Fruit fly (Drosophila melanogaster) whole organism, embryonic: ENCODE results near the gene cyr.

Source experiments
- Asciz ChIP-seq: fragments of 200-800 bp; sonication (Bioruptor generic); optimal IDR thresholded peaks from 2 replicates; lab custom pipeline; 2017; ENCODE audit warnings: missing biosample characterization, mild to moderate bottlenecking, missing genetic modification characterization, missing genetic modification reagents
- Bteb2 ChIP-seq: fragments of 200-800 bp; sonication (Bioruptor generic); optimal IDR thresholded peaks from 2 replicates; lab custom pipeline; 2016; ENCODE audit warnings: missing biosample characterization, missing genetic modification characterization
- CG12104 ChIP-seq: fragments of 200-800 bp; sonication (Bioruptor generic); optimal IDR thresholded peaks from 3 replicates; lab custom pipeline; 2016; ENCODE audit warnings: missing biosample characterization, missing genetic modification characterization
- CG12155 ChIP-seq: fragments of 200-800 bp; sonication (Bioruptor generic); optimal IDR thresholded peaks from 3 replicates; lab custom pipeline; 2016; ENCODE audit warnings: missing biosample characterization, missing genetic modification characterization
- CG13296 ChIP-seq: fragments of 200-800 bp; sonication (Bioruptor generic); optimal IDR thresholded peaks from 3 replicates; lab custom pipeline; 2018; ENCODE audit warnings: missing biosample characterization, mild to moderate bottlenecking, missing genetic modification characterization
- CG14014 ChIP-seq: fragments of 200-800 bp; sonication (Bioruptor generic); IDR thresholded peaks from 2 replicates; pipeline ENCODE4 v1.3.6; 2022; ENCODE audit warnings: missing biosample characterization, missing genetic modification characterization
- CG14710 ChIP-seq: fragments of 200-800 bp; sonication (Bioruptor generic); optimal IDR thresholded peaks from 3 replicates; lab custom pipeline; 2019; ENCODE audit warnings: missing biosample characterization, mild to moderate bottlenecking, missing genetic modification characterization, moderate library complexity
- CG16863 ChIP-seq: fragments of 200-800 bp; sonication (Bioruptor generic); optimal IDR thresholded peaks from 3 replicates; lab custom pipeline; 2016; ENCODE audit warnings: missing biosample characterization, missing genetic modification characterization
- CG17568 ChIP-seq: fragments of 200-800 bp; sonication (Bioruptor generic); optimal IDR thresholded peaks from 2 replicates; lab custom pipeline; 2018; ENCODE audit warnings: missing biosample characterization, mild to moderate bottlenecking, missing genetic modification characterization, moderate library complexity
- CG17612 ChIP-seq: fragments of 200-800 bp; sonication (Bioruptor generic); IDR thresholded peaks from 2 replicates; pipeline ENCODE4 v1.3.6; 2022; ENCODE audit warnings: missing biosample characterization, missing genetic modification characterization
- CG2875 ChIP-seq: fragments of 200-800 bp; sonication (Bioruptor generic); optimal IDR thresholded peaks from 2 replicates; lab custom pipeline; 2017; ENCODE audit warnings: missing biosample characterization, mild to moderate bottlenecking, missing genetic modification characterization, missing genetic modification reagents
- CG3838 ChIP-seq: fragments of 200-800 bp; sonication (Bioruptor generic); optimal IDR thresholded peaks from 3 replicates; lab custom pipeline; 2016; ENCODE audit warnings: missing biosample characterization, missing genetic modification characterization
- CG43689 ChIP-seq: fragments of 200-800 bp; sonication (Bioruptor generic); IDR thresholded peaks from 2 replicates; pipeline ENCODE4 v1.3.6; 2022; ENCODE audit warnings: missing biosample characterization, missing genetic modification characterization
- CG5953 ChIP-seq: fragments of 200-800 bp; sonication (Bioruptor generic); IDR thresholded peaks from 2 replicates; pipeline ENCODE4 v1.3.6; 2022; ENCODE audit warnings: missing biosample characterization, missing genetic modification characterization
- CG6854 ChIP-seq: fragments of 200-800 bp; sonication (Bioruptor generic); optimal IDR thresholded peaks from 3 replicates; lab custom pipeline; 2017; ENCODE audit warnings: missing biosample characterization, mild to moderate bottlenecking, missing genetic modification characterization
- CG7839 ChIP-seq: fragments of 200-800 bp; sonication (Bioruptor generic); optimal IDR thresholded peaks from 3 replicates; lab custom pipeline; 2018; ENCODE audit warnings: missing biosample characterization, mild to moderate bottlenecking, missing genetic modification characterization, moderate library complexity
- CG7963 ChIP-seq: fragments of 200-800 bp; sonication (Bioruptor generic); IDR thresholded peaks from 3 replicates; pipeline ENCODE4 v1.3.6; 2022; ENCODE audit warnings: missing biosample characterization, missing genetic modification characterization; ENCODE audit not compliant: partially characterized antibody
- CG8089 ChIP-seq: fragments of 200-800 bp; sonication (Bioruptor generic); optimal IDR thresholded peaks from 3 replicates; lab custom pipeline; 2016; ENCODE audit warnings: missing biosample characterization, missing genetic modification characterization
- CG8290 ChIP-seq, 3 experiments: fragments of 200-800 bp; sonication (Bioruptor generic); optimal IDR thresholded peaks; 2 replicates each; lab custom pipeline; 2016 to 2019; ENCODE audit warnings: missing biosample characterization in 3 of 3, missing genetic modification characterization in 3 of 3, mild to moderate bottlenecking in 2 of 3, moderate library complexity in 1 of 3
- CG9609 ChIP-seq: fragments of 200-800 bp; sonication (Bioruptor generic); optimal IDR thresholded peaks from 3 replicates; lab custom pipeline; 2016; ENCODE audit warnings: missing biosample characterization, missing genetic modification characterization
- CG9797 ChIP-seq: fragments of 200-800 bp; sonication (Bioruptor generic); optimal IDR thresholded peaks from 3 replicates; lab custom pipeline; 2018; ENCODE audit warnings: missing biosample characterization, mild to moderate bottlenecking, missing genetic modification characterization
- CG9932 ChIP-seq: fragments of 200-800 bp; sonication (Bioruptor generic); IDR thresholded peaks from 2 replicates; pipeline ENCODE4 v1.3.6; 2022; ENCODE audit warnings: missing biosample characterization, missing genetic modification characterization
- D19A ChIP-seq: fragments of 200-800 bp; optimal IDR thresholded peaks from 3 replicates; lab custom pipeline; 2019; ENCODE audit warnings: missing biosample characterization, mild to moderate bottlenecking, missing genetic modification characterization, moderate library complexity
- HHEX ChIP-seq: fragments of 200-800 bp; sonication (Bioruptor generic); optimal IDR thresholded peaks from 3 replicates; lab custom pipeline; 2017; ENCODE audit warnings: missing biosample characterization, mild to moderate bottlenecking, missing genetic modification characterization, missing genetic modification reagents
- HLH3B ChIP-seq: fragments of 200-800 bp; sonication (Bioruptor generic); IDR thresholded peaks from 2 replicates; pipeline ENCODE4 v1.3.6; 2022; ENCODE audit warnings: missing biosample characterization, missing genetic modification characterization
- Hey ChIP-seq: fragments of 200-800 bp; sonication (Bioruptor generic); optimal IDR thresholded peaks from 3 replicates; lab custom pipeline; 2018; ENCODE audit warnings: missing biosample characterization, mild to moderate bottlenecking, missing genetic modification characterization
- Hmx ChIP-seq: fragments of 200-800 bp; sonication (Bioruptor generic); optimal IDR thresholded peaks from 2 replicates; lab custom pipeline; 2016; ENCODE audit warnings: missing biosample characterization, missing genetic modification characterization
- Hr39 ChIP-seq: fragments of >200 bp; optimal IDR thresholded peaks from 2 replicates; lab custom pipeline; 2017
- Hsf ChIP-seq: fragments of 200-800 bp; sonication (Bioruptor generic); optimal IDR thresholded peaks from 3 replicates; lab custom pipeline; 2016; ENCODE audit warnings: missing biosample characterization, missing genetic modification characterization
- Lhr ChIP-seq: fragments of 200-800 bp; sonication (Bioruptor generic); optimal IDR thresholded peaks from 3 replicates; lab custom pipeline; 2017; ENCODE audit warnings: mild to moderate bottlenecking, missing biosample characterization, missing genetic modification reagents, missing genetic modification characterization
- Med ChIP-seq: fragments of 200-800 bp; sonication (Bioruptor generic); peaks from one replicate; lab custom pipeline; 2016; ENCODE audit warnings: missing biosample characterization, missing genetic modification characterization, mild to moderate bottlenecking, inconsistent platforms, moderate library complexity
- Sry-β ChIP-seq: fragments of 200-800 bp; sonication (Bioruptor generic); optimal IDR thresholded peaks from 2 replicates; lab custom pipeline; 2018; ENCODE audit warnings: missing biosample characterization, mild to moderate bottlenecking, missing genetic modification characterization, moderate library complexity
- Sry-δ ChIP-seq: fragments of 200-800 bp; sonication (Bioruptor generic); optimal IDR thresholded peaks from 2 replicates; lab custom pipeline; 2016; ENCODE audit warnings: missing biosample characterization, missing genetic modification characterization
- bbx ChIP-seq: fragments of 200-800 bp; sonication (Bioruptor generic); IDR thresholded peaks from 2 replicates; pipeline ENCODE4 v1.3.6; 2022; ENCODE audit warnings: missing biosample characterization, missing genetic modification characterization; ENCODE audit not compliant: partially characterized antibody
- bcd ChIP-seq: fragments of 200-800 bp; sonication (Bioruptor generic); optimal IDR thresholded peaks from 2 replicates; lab custom pipeline; 2017; ENCODE audit warnings: missing biosample characterization, mild to moderate bottlenecking, missing genetic modification characterization
- dpn ChIP-seq, 2 experiments: fragments of 200-800 bp; sonication (Bioruptor generic); optimal IDR thresholded peaks; 3 replicates each; lab custom pipeline; 2016; ENCODE audit warnings: missing biosample characterization in 2 of 2, missing genetic modification characterization in 2 of 2
- fd64A ChIP-seq: fragments of 200-800 bp; sonication (Bioruptor generic); optimal IDR thresholded peaks from 3 replicates; lab custom pipeline; 2018; ENCODE audit warnings: missing biosample characterization, mild to moderate bottlenecking, missing genetic modification characterization
- fu2 ChIP-seq: fragments of 200-800 bp; sonication (Bioruptor generic); optimal IDR thresholded peaks from 2 replicates; lab custom pipeline; 2016; ENCODE audit warnings: missing biosample characterization, missing genetic modification characterization
- hkb ChIP-seq, 2 experiments: fragments of 200-800 bp in 1 of 2; fragments of >200 bp in 1 of 2; sonication (Bioruptor generic) in 1 of 2; IDR thresholded peaks in 1 of 2; optimal IDR thresholded peaks in 1 of 2; 2 replicates each; pipeline versions ENCODE4 v1.3.6 to Lab custom; 2017 to 2022; ENCODE audit warnings: missing biosample characterization in 1 of 2, missing genetic modification characterization in 1 of 2
- inv ChIP-seq: fragments of 200-800 bp; sonication (Bioruptor generic); IDR thresholded peaks from 2 replicates; pipeline ENCODE4 v1.3.6; 2022; ENCODE audit warnings: missing biosample characterization, missing genetic modification characterization; ENCODE audit not compliant: partially characterized antibody
- kay ChIP-seq: fragments of 200-800 bp; sonication (Bioruptor generic); optimal IDR thresholded peaks from 2 replicates; lab custom pipeline; 2016; ENCODE audit warnings: missing biosample characterization, missing genetic modification characterization
- oc ChIP-seq: fragments of 200-800 bp; sonication (Bioruptor generic); optimal IDR thresholded peaks from 2 replicates; lab custom pipeline; 2018; ENCODE audit warnings: missing biosample characterization, mild to moderate bottlenecking, missing genetic modification characterization, moderate library complexity
- pho ChIP-seq: fragments of 200-800 bp; sonication (Bioruptor generic); optimal IDR thresholded peaks from 2 replicates; lab custom pipeline; 2016; ENCODE audit warnings: missing biosample characterization, missing genetic modification characterization
- sim ChIP-seq: fragments of 200-800 bp; sonication (Bioruptor generic); IDR thresholded peaks from 2 replicates; pipeline ENCODE4 v1.3.6; 2022; ENCODE audit warnings: missing biosample characterization, missing genetic modification characterization
- sqz ChIP-seq: fragments of 200-800 bp; sonication (Bioruptor generic); optimal IDR thresholded peaks from 3 replicates; lab custom pipeline; 2018; ENCODE audit warnings: missing biosample characterization, mild to moderate bottlenecking, missing genetic modification characterization
- tgo ChIP-seq: fragments of 200-800 bp; sonication (Bioruptor generic); IDR thresholded peaks from 3 replicates; pipeline ENCODE4 v1.3.6; 2022; ENCODE audit warnings: missing biosample characterization, missing genetic modification characterization
- toy ChIP-seq: fragments of 200-800 bp; sonication (Bioruptor generic); IDR thresholded peaks from 2 replicates; pipeline ENCODE4 v1.3.6; 2022; ENCODE audit warnings: missing biosample characterization, missing genetic modification characterization
- wek ChIP-seq: fragments of 200-800 bp; sonication (Bioruptor generic); optimal IDR thresholded peaks from 3 replicates; lab custom pipeline; 2018; ENCODE audit warnings: missing biosample characterization, mild to moderate bottlenecking, missing genetic modification characterization, moderate library complexity

The cyr gene

DNA sequence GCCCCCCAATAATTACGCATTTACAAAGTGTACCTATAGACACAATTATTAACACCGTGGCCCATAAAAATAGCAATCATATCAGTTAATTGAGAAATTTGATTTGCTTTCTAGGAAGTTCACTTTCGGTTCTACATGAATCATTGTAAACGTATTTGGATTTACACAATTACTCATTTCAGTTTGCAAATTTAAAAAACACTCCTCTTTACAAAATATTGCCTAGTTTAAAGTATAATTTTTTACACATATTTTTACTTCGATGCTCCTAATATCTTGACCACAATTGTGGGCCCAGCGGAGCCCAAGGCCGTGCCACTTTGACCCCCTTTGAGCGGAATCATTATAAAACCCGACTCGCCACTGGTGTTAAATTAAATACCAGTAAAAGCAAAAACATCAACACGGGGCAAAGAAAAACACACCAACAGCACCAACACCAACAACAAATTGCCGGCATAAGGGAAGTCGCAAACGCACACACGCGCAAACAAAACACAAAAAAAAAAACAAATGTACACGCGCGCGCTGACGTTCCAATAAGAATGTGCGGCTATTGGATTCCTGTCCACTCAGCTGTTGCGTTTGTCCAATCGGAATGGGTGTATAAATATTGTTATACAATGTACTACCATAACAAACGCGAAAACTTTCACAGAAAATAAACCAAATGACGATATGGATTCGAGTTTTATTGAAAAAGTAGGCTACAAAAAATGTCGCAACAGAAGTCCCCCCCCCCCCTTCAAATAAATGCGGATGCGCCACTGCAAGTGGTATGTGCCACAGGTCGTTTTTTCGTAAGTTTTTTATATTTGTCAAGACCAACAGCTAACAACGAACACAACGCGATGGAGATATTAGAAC, 20.8 kb downstream of the cyr start (continued):
- TF ChIP-seq sqz (GFP tag; lab: Kevin White, UChicago), result no peak
- TF ChIP-seq Sry-β (GFP tag; lab: Kevin White, UChicago), result no peak
- TF ChIP-seq Sry-δ (GFP tag; lab: Kevin White, UChicago), result peak; percentile 3
- no peak for TF ChIP-seq CG3838 (GFP tag; lab: Kevin White, UChicago)
- no peak for TF ChIP-seq toy (GFP tag; lab: Robert Waterston, UW)
- TF ChIP-seq CG43689 (GFP tag; lab: Robert Waterston, UW), result no peak
- TF ChIP-seq CG7963 (GFP tag; lab: Robert Waterston, UW), result no peak
- TF ChIP-seq Bteb2 (GFP tag; lab: Kevin White, UChicago), result peak; percentile 48
- peak; percentile 86 for TF ChIP-seq Med (GFP tag; lab: Kevin White, UChicago)
- no peak for TF ChIP-seq inv (GFP tag; lab: Robert Waterston, UW)
- peak; percentile 46; the same call in 1 of the 2 replicates for TF ChIP-seq HLH3B (GFP tag; lab: Robert Waterston, UW)
- no peak for TF ChIP-seq Hmx
- no peak for TF ChIP-seq CG9797 (GFP tag; lab: Kevin White, UChicago)
- no peak for TF ChIP-seq hkb (optimal IDR thresholded peaks at IDR 0.05; lab: Kevin White, UChicago)
- TF ChIP-seq hkb (GFP tag; IDR thresholded peaks at IDR 0.05; lab: Robert Waterston, UW), result peak; percentile 62; the same call in 1 of the 2 replicates
- no peak for TF ChIP-seq CG5953
- TF ChIP-seq CG2875 (GFP tag; lab: Kevin White, UChicago), result peak; percentile 16
- TF ChIP-seq tgo (GFP tag; lab: Robert Waterston, UW), result peak; percentile 42; the same call in 2 of the 3 replicates
- peak; percentile 57 for TF ChIP-seq CG17568 (GFP tag; lab: Kevin White, UChicago)
- TF ChIP-seq D19A (tag; lab: Kevin White, UChicago), result peak; percentile 47
- no peak for TF ChIP-seq Hr39 (lab: Kevin White, UChicago)
- TF ChIP-seq dpn (GFP tag; optimal IDR thresholded peaks at IDR 0.05; lab: Kevin White, UChicago), result peak in 1 of 2 experiments; percentile 38
- TF ChIP-seq CG9932 (GFP tag; lab: Robert Waterston, UW), result peak; percentile 63
- TF ChIP-seq fu2 (GFP tag; lab: Kevin White, UChicago), result peak; percentile 33
- TF ChIP-seq Hey, result peak; percentile 19
- TF ChIP-seq CG12104, result peak; percentile 42
- TF ChIP-seq Asciz, result peak; percentile 53
- no peak for TF ChIP-seq CG8290 (GFP tag; optimal IDR thresholded peaks at IDR 0.05; lab: Kevin White, UChicago)
- peak in 1 of 2 experiments; percentile 59 for TF ChIP-seq CG8290 (tag; optimal IDR thresholded peaks at IDR 0.05; lab: Kevin White, UChicago)
- TF ChIP-seq CG12155 (GFP tag; lab: Kevin White, UChicago), result peak; percentile 41
- TF ChIP-seq CG6854 (GFP tag; lab: Kevin White, UChicago), result peak; percentile 59
- TF ChIP-seq CG13296 (GFP tag; lab: Kevin White, UChicago), result peak; percentile 78
- peak; percentile 7 for TF ChIP-seq CG14710 (tag; lab: Kevin White, UChicago)
- peak; percentile 71 for TF ChIP-seq Hsf (GFP tag; lab: Kevin White, UChicago)
- TF ChIP-seq fd64A (GFP tag; lab: Kevin White, UChicago), result no peak
- TF ChIP-seq pho (GFP tag; lab: Kevin White, UChicago), result peak; percentile 74
- TF ChIP-seq CG17612 (GFP tag; lab: Robert Waterston, UW), result no peak
- no peak for TF ChIP-seq CG8089
- TF ChIP-seq bcd (GFP tag; lab: Kevin White, UChicago), result peak; percentile 38
- TF ChIP-seq CG9609 (GFP tag; lab: Kevin White, UChicago), result peak; percentile 43
- TF ChIP-seq CG7839, result peak; percentile 76
- no peak for TF ChIP-seq wek (GFP tag; lab: Kevin White, UChicago)
- TF ChIP-seq Lhr (GFP tag; lab: Kevin White, UChicago), result no peak
- TF ChIP-seq oc (tag; lab: Kevin White, UChicago), result peak; percentile 6
- peak; percentile 74 for TF ChIP-seq CG14014 (GFP tag; lab: Robert Waterston, UW)
- TF ChIP-seq HHEX (GFP tag; lab: Kevin White, UChicago), result peak; percentile 70
- no peak for TF ChIP-seq kay (GFP tag; lab: Kevin White, UChicago)
- TF ChIP-seq sim (GFP tag; lab: Robert Waterston, UW), result 0 out of 2 replicates have a peak, but pooled peaks have one; percentile 23
- peak; percentile 49 for TF ChIP-seq CG16863
- TF ChIP-seq bbx, result no peak
